Fruit fly (Drosophila melanogaster) whole organism, embryonic: Measurements from ENCODE around the gene dock.

Experiments
- Bdp1 ChIP-seq: fragments of 200-800 bp; sonication (Bioruptor generic); optimal IDR thresholded peaks from 3 replicates; lab custom pipeline; 2016; ENCODE audit warnings: missing biosample characterization, missing genetic modification characterization
- C15 ChIP-seq: fragments of 200-800 bp; sonication (Bioruptor generic); IDR thresholded peaks from 3 replicates; pipeline ENCODE4 v1.3.6; 2022; ENCODE audit warnings: missing biosample characterization, missing genetic modification characterization
- CG11398 ChIP-seq: fragments of 200-800 bp; sonication (Bioruptor generic); optimal IDR thresholded peaks from 2 replicates; lab custom pipeline; 2016; ENCODE audit warnings: missing biosample characterization, missing genetic modification characterization
- CG11696 ChIP-seq: fragments of 200-800 bp; sonication (Bioruptor generic); IDR thresholded peaks from 2 replicates; pipeline ENCODE4 v1.3.6; 2022; ENCODE audit warnings: missing biosample characterization, missing genetic modification characterization
- CG12744 ChIP-seq: fragments of 200-800 bp; sonication (Bioruptor generic); optimal IDR thresholded peaks from 2 replicates; lab custom pipeline; 2016; ENCODE audit warnings: missing biosample characterization, missing genetic modification characterization
- CG12769 ChIP-seq: fragments of 200-800 bp; sonication (Bioruptor generic); optimal IDR thresholded peaks from 2 replicates; lab custom pipeline; 2019; ENCODE audit warnings: missing biosample characterization, mild to moderate bottlenecking, missing genetic modification characterization, moderate library complexity
- CG13287 ChIP-seq: fragments of 200-800 bp; sonication (Bioruptor generic); IDR thresholded peaks from 2 replicates; pipeline ENCODE4 v1.3.6; 2022; ENCODE audit warnings: missing biosample characterization, missing genetic modification characterization; ENCODE audit not compliant: partially characterized antibody
- CG14050 ChIP-seq: fragments of 200-800 bp; sonication (Bioruptor generic); IDR thresholded peaks from 3 replicates; pipeline ENCODE4 v1.3.6; 2022; ENCODE audit warnings: missing biosample characterization, missing genetic modification characterization
- CG14860 ChIP-seq: fragments of 200-800 bp; sonication (Bioruptor generic); IDR thresholded peaks from 3 replicates; pipeline ENCODE4 v1.3.6; 2022; ENCODE audit warnings: missing biosample characterization, missing genetic modification characterization; ENCODE audit not compliant: partially characterized antibody
- CG17359 ChIP-seq: fragments of 200-800 bp; sonication (Bioruptor generic); optimal IDR thresholded peaks from 3 replicates; lab custom pipeline; 2018; ENCODE audit warnings: missing biosample characterization, mild to moderate bottlenecking, missing genetic modification characterization, moderate library complexity
- CG17361 ChIP-seq: fragments of 200-800 bp; sonication (Bioruptor generic); IDR thresholded peaks from 3 replicates; pipeline ENCODE4 v1.3.6; 2022; ENCODE audit warnings: missing biosample characterization, missing genetic modification characterization
- CG17912 ChIP-seq: fragments of 200-800 bp; sonication (Bioruptor generic); optimal IDR thresholded peaks from 2 replicates; lab custom pipeline; 2018; ENCODE audit warnings: missing biosample characterization, mild to moderate bottlenecking, missing genetic modification characterization
- CG2120 ChIP-seq: fragments of 200-800 bp; sonication (Bioruptor generic); optimal IDR thresholded peaks from 3 replicates; lab custom pipeline; 2016; ENCODE audit warnings: missing biosample characterization, missing genetic modification characterization
- CG31365 ChIP-seq: fragments of 200-800 bp; sonication (Bioruptor generic); optimal IDR thresholded peaks from 2 replicates; lab custom pipeline; 2018; ENCODE audit warnings: missing biosample characterization, mild to moderate bottlenecking, missing genetic modification characterization
- CG32532 ChIP-seq: fragments of 200-800 bp; sonication (Bioruptor generic); IDR thresholded peaks from 2 replicates; pipeline ENCODE4 v1.3.6; 2022; ENCODE audit warnings: missing biosample characterization, missing genetic modification characterization
- CG4360 ChIP-seq: fragments of 200-800 bp; sonication (Bioruptor generic); IDR thresholded peaks from 2 replicates; pipeline ENCODE4 v1.3.6; 2022; ENCODE audit warnings: missing biosample characterization, missing genetic modification characterization
- CG4424 ChIP-seq: fragments of 200-800 bp; sonication (Bioruptor generic); optimal IDR thresholded peaks from 3 replicates; lab custom pipeline; 2016; ENCODE audit warnings: missing biosample characterization, missing genetic modification characterization
- CG8359 ChIP-seq: fragments of 200-800 bp; sonication (Bioruptor generic); optimal IDR thresholded peaks from 2 replicates; lab custom pipeline; 2017; ENCODE audit warnings: missing biosample characterization, mild to moderate bottlenecking, missing genetic modification characterization, borderline replicate concordance
- CG8924 ChIP-seq: fragments of 200-800 bp; optimal IDR thresholded peaks from 3 replicates; lab custom pipeline; 2019; ENCODE audit warnings: missing biosample characterization, mild to moderate bottlenecking, missing genetic modification characterization, moderate library complexity
- CG8944 ChIP-seq: fragments of 200-800 bp; sonication (Bioruptor generic); optimal IDR thresholded peaks from 3 replicates; lab custom pipeline; 2016; ENCODE audit warnings: missing biosample characterization, missing genetic modification characterization
- CG9437 ChIP-seq: fragments of 200-800 bp; sonication (Bioruptor generic); optimal IDR thresholded peaks from 2 replicates; lab custom pipeline; 2018; ENCODE audit warnings: missing biosample characterization, mild to moderate bottlenecking, missing genetic modification characterization
- Dfd ChIP-seq, 2 experiments: fragments of >200 bp; optimal IDR thresholded peaks; 2 replicates each; lab custom pipeline; 2017; ENCODE audit warnings: missing biosample characterization in 2 of 2, missing genetic modification characterization in 2 of 2
- Dll ChIP-seq: fragments of 200-800 bp; sonication (Bioruptor generic); IDR thresholded peaks from 4 replicates; pipeline ENCODE4 v1.3.6; 2022; ENCODE audit warnings: missing biosample characterization, missing genetic modification characterization; ENCODE audit not compliant: partially characterized antibody
- HLH54F ChIP-seq: fragments of 200-800 bp; sonication (Bioruptor generic); optimal IDR thresholded peaks from 3 replicates; lab custom pipeline; 2016; ENCODE audit warnings: missing biosample characterization, missing genetic modification characterization
- Hsf ChIP-seq: fragments of 200-800 bp; sonication (Bioruptor generic); optimal IDR thresholded peaks from 3 replicates; lab custom pipeline; 2016; ENCODE audit warnings: missing biosample characterization, missing genetic modification characterization
- Myb ChIP-seq: fragments of 200-800 bp; sonication (Bioruptor generic); optimal IDR thresholded peaks from 2 replicates; lab custom pipeline; 2016; ENCODE audit warnings: missing biosample characterization, missing genetic modification characterization
- NC2α ChIP-seq: fragments of 200-800 bp; sonication (Bioruptor generic); optimal IDR thresholded peaks from 2 replicates; lab custom pipeline; 2016; ENCODE audit warnings: missing biosample characterization, missing genetic modification characterization
- NC2β ChIP-seq: fragments of 200-800 bp; sonication (Bioruptor generic); optimal IDR thresholded peaks from 2 replicates; lab custom pipeline; 2016; ENCODE audit warnings: missing biosample characterization, missing genetic modification characterization
- Tbp ChIP-seq: fragments of >200 bp; optimal IDR thresholded peaks from 2 replicates; lab custom pipeline; 2018; ENCODE audit warnings: missing biosample characterization, missing genetic modification characterization
- al ChIP-seq: fragments of 200-800 bp; sonication (Bioruptor generic); IDR thresholded peaks from 2 replicates; pipeline ENCODE4 v1.3.6; 2022; ENCODE audit warnings: missing biosample characterization, missing genetic modification characterization
- cg ChIP-seq: fragments of 200-800 bp; sonication (Bioruptor generic); optimal IDR thresholded peaks from 3 replicates; lab custom pipeline; 2019; ENCODE audit warnings: missing biosample characterization, mild to moderate bottlenecking, missing genetic modification characterization, moderate library complexity
- chif ChIP-seq, 2 experiments: fragments of 200-800 bp; sonication (Bioruptor generic); optimal IDR thresholded peaks; 3 replicates each; lab custom pipeline; 2016; ENCODE audit warnings: missing biosample characterization in 2 of 2, missing genetic modification characterization in 2 of 2
- chinmo ChIP-seq: fragments of 200-800 bp; sonication (Bioruptor generic); IDR thresholded peaks from 4 replicates; pipeline ENCODE4 v1.3.6; 2022; ENCODE audit warnings: missing biosample characterization, missing genetic modification characterization; ENCODE audit not compliant: partially characterized antibody
- chn ChIP-seq: fragments of 200-800 bp; sonication (Bioruptor generic); optimal IDR thresholded peaks from 2 replicates; lab custom pipeline; 2016; ENCODE audit warnings: missing biosample characterization, missing genetic modification characterization
- fd96Cb ChIP-seq: fragments of 200-800 bp; sonication (Bioruptor generic); optimal IDR thresholded peaks from 2 replicates; lab custom pipeline; 2018; ENCODE audit warnings: missing biosample characterization, mild to moderate bottlenecking, missing genetic modification characterization, moderate library complexity
- gfzf ChIP-seq: fragments of 200-800 bp; sonication (Bioruptor generic); optimal IDR thresholded peaks from 2 replicates; lab custom pipeline; 2016; ENCODE audit warnings: missing biosample characterization, mild to moderate bottlenecking, missing genetic modification characterization, moderate library complexity
- gt ChIP-seq: fragments of 200-800 bp; sonication (Bioruptor generic); IDR thresholded peaks from 2 replicates; pipeline ENCODE4 v1.3.6; 2022; ENCODE audit warnings: missing biosample characterization, missing genetic modification characterization
- ham ChIP-seq: fragments of 200-800 bp; sonication (Bioruptor generic); IDR thresholded peaks from 2 replicates; pipeline ENCODE4 v1.3.6; 2022; ENCODE audit warnings: missing biosample characterization, missing genetic modification characterization
- hbn ChIP-seq: fragments of 200-800 bp; sonication (Bioruptor generic); IDR thresholded peaks from 2 replicates; pipeline ENCODE4 v1.3.6; 2022; ENCODE audit warnings: missing biosample characterization, missing genetic modification characterization; ENCODE audit not compliant: partially characterized antibody
- kni ChIP-seq: fragments of 200-800 bp; sonication (Bioruptor generic); optimal IDR thresholded peaks from 3 replicates; lab custom pipeline; 2017; ENCODE audit warnings: mild to moderate bottlenecking, missing biosample characterization, missing genetic modification reagents, missing genetic modification characterization
- lbe ChIP-seq: fragments of 200-800 bp; sonication (Bioruptor generic); optimal IDR thresholded peaks from 2 replicates; lab custom pipeline; 2016; ENCODE audit warnings: missing biosample characterization, mild to moderate bottlenecking, missing genetic modification characterization
- p53 ChIP-seq: fragments of 200-800 bp; sonication (Bioruptor generic); optimal IDR thresholded peaks from 2 replicates; lab custom pipeline; 2016; ENCODE audit warnings: missing biosample characterization, missing genetic modification characterization
- pfk ChIP-seq: fragments of 200-800 bp; sonication (Bioruptor generic); optimal IDR thresholded peaks from 2 replicates; lab custom pipeline; 2018; ENCODE audit warnings: missing biosample characterization, mild to moderate bottlenecking, missing genetic modification characterization, moderate library complexity
- ranshi ChIP-seq: fragments of 200-800 bp; sonication (Bioruptor generic); IDR thresholded peaks from 2 replicates; pipeline ENCODE4 v1.3.6; 2022; ENCODE audit warnings: missing biosample characterization, missing genetic modification characterization
- repo ChIP-seq: fragments of 200-800 bp; sonication (Bioruptor generic); optimal IDR thresholded peaks from 2 replicates; lab custom pipeline; 2016; ENCODE audit warnings: missing biosample characterization, missing genetic modification characterization
- row ChIP-seq: fragments of 200-800 bp; sonication (Bioruptor generic); IDR thresholded peaks from 3 replicates; pipeline ENCODE4 v1.3.6; 2022; ENCODE audit warnings: missing biosample characterization, missing genetic modification characterization
- tap ChIP-seq: fragments of 200-800 bp; optimal IDR thresholded peaks from 3 replicates; lab custom pipeline; 2019; ENCODE audit warnings: missing biosample characterization, mild to moderate bottlenecking, missing genetic modification characterization, moderate library complexity
- tio ChIP-seq: fragments of 200-800 bp; sonication (Bioruptor generic); optimal IDR thresholded peaks from 2 replicates; lab custom pipeline; 2017; ENCODE audit warnings: missing biosample characterization, missing genetic modification characterization, inconsistent platforms
- wek ChIP-seq: fragments of 200-800 bp; sonication (Bioruptor generic); optimal IDR thresholded peaks from 3 replicates; lab custom pipeline; 2018; ENCODE audit warnings: missing biosample characterization, mild to moderate bottlenecking, missing genetic modification characterization, moderate library complexity
- yki ChIP-seq: fragments of >200 bp; optimal IDR thresholded peaks from 3 replicates; lab custom pipeline; 2018

Gene dock

dm6 chr2L:870749-871418 lies 45.1 kb downstream of the dock start (continued):
- TF ChIP-seq CG13287 (GFP tag; lab: Robert Waterston, UW) (peak; percentile 58), tio (GFP tag; lab: Kevin White, UChicago) (no peak), C15 (GFP tag; lab: Robert Waterston, UW) (0 out of 3 replicates have a peak, but pooled peaks have one; percentile 44), tap (tag; lab: Kevin White, UChicago) (no peak), pfk (GFP tag; lab: Kevin White, UChicago) (no peak), CG8359 (no peak), chif (GFP tag; optimal IDR thresholded peaks at IDR 0.05; lab: Kevin White, UChicago) (peak; percentile 60 to 71), gt (GFP tag; lab: Robert Waterston, UW) (no peak), CG17359 (tag; lab: Kevin White, UChicago) (peak; percentile 58), CG9437 (peak; percentile 75), chn (GFP tag; lab: Kevin White, UChicago) (peak; percentile 72), p53 (GFP tag; lab: Kevin White, UChicago) (peak; percentile 32), CG4360 (GFP tag; lab: Robert Waterston, UW) (peak; percentile 14; the same call in 1 of the 2 replicates), wek (peak; percentile 21), CG2120 (peak; percentile 82), fd96Cb (peak; percentile 52), hbn (GFP tag; lab: Robert Waterston, UW) (no peak), lbe (GFP tag; lab: Kevin White, UChicago) (no peak), CG4424 (GFP tag; lab: Kevin White, UChicago) (peak; percentile 78), CG8944 (GFP tag; lab: Kevin White, UChicago) (peak; percentile 59), NC2α (GFP tag; lab: Kevin White, UChicago) (no peak), CG12744 (GFP tag; lab: Kevin White, UChicago) (peak; percentile 8), CG12769 (peak; percentile 63), CG11398 (GFP tag; lab: Kevin White, UChicago) (peak; percentile 65), Dfd (GFP tag; optimal IDR thresholded peaks at IDR 0.05; lab: Kevin White, UChicago) (no peak), kni (GFP tag; lab: Kevin White, UChicago) (peak; percentile 10), CG17912 (GFP tag; lab: Kevin White, UChicago) (peak; percentile 18), Dll (GFP tag; lab: Robert Waterston, UW) (peak; percentile 50; the same call in 1 of the 4 replicates), yki (lab: Kevin White, UChicago) (no peak), ranshi (GFP tag; lab: Robert Waterston, UW) (0 out of 2 replicates have a peak, but pooled peaks have one; percentile 45), CG14860 (GFP tag; lab: Robert Waterston, UW) (no peak), Hsf (GFP tag; lab: Kevin White, UChicago) (peak; percentile 77), Tbp (GFP tag; lab: Kevin White, UChicago) (no peak), CG8924 (tag; lab: Kevin White, UChicago) (peak; percentile 68), al (peak; percentile 64), HLH54F (GFP tag; lab: Kevin White, UChicago) (peak; percentile 76), CG11696 (0 out of 2 replicates have a peak, but pooled peaks have one; percentile 31), Myb (GFP tag; lab: Kevin White, UChicago) (peak; percentile 41), NC2β (peak; percentile 47), Bdp1 (GFP tag; lab: Kevin White, UChicago) (peak; percentile 62), CG17361 (GFP tag; lab: Robert Waterston, UW) (no peak), CG31365 (tag; lab: Kevin White, UChicago) (no peak), CG32532 (GFP tag; lab: Robert Waterston, UW) (peak; percentile 84), cg (no peak), CG14050 (GFP tag; lab: Robert Waterston, UW) (peak; percentile 24; the same call in 2 of the 3 replicates), ham (GFP tag; lab: Robert Waterston, UW) (peak; percentile 25; the same call in 1 of the 2 replicates), gfzf (GFP tag; lab: Kevin White, UChicago) (no peak), row (GFP tag; lab: Robert Waterston, UW) (peak; percentile 82), repo (peak; percentile 78), chinmo (GFP tag; lab: Robert Waterston, UW) (0 out of 4 replicates have a peak, but pooled peaks have one; percentile 60)
